Fruit fly (Drosophila melanogaster) whole organism, wandering third instar larva: ENCODE measurements around the gene Prosbeta2R2.

Experiments used
- Abd-B ChIP-seq: fragments of >200 bp; optimal IDR thresholded peaks from 2 replicates; lab custom pipeline; 2017; ENCODE audit warnings: missing biosample characterization, missing genetic modification characterization
- CG32264 ChIP-seq: fragments of 200-800 bp; sonication (Bioruptor generic); optimal IDR thresholded peaks from 2 replicates; lab custom pipeline; 2016; ENCODE audit warnings: missing biosample characterization, missing genetic modification characterization
- CG9705 ChIP-seq: fragments of 200-800 bp; sonication (Bioruptor generic); optimal IDR thresholded peaks from 2 replicates; lab custom pipeline; 2018; ENCODE audit warnings: missing biosample characterization, mild to moderate bottlenecking, missing genetic modification characterization
- Dfd ChIP-seq: fragments of >200 bp; optimal IDR thresholded peaks from 2 replicates; lab custom pipeline; 2017; ENCODE audit warnings: missing biosample characterization, missing genetic modification characterization
- Dif ChIP-seq: fragments of 200-275, 200-300 bp; sonication (Bioruptor generic); optimal IDR thresholded peaks from 2 replicates; lab custom pipeline; 2018; ENCODE audit warnings: missing biosample characterization, missing genetic modification characterization; ENCODE audit not compliant: partially characterized antibody
- GATAd ChIP-seq: sonication (Bioruptor generic); optimal IDR thresholded peaks from 2 replicates; lab custom pipeline; 2016; ENCODE audit warnings: missing biosample characterization, missing genetic modification characterization
- HLH106 ChIP-seq: fragments of 200-800 bp; optimal IDR thresholded peaks from 3 replicates; lab custom pipeline; 2019; ENCODE audit warnings: missing biosample characterization, mild to moderate bottlenecking, missing genetic modification characterization, moderate library complexity
- Hnf4 ChIP-seq: fragments of 200-800 bp; sonication (Bioruptor generic); optimal IDR thresholded peaks from 2 replicates; lab custom pipeline; 2016; ENCODE audit warnings: missing biosample characterization, mild to moderate bottlenecking, missing genetic modification characterization
- Hr83 ChIP-seq: fragments of 200-300 bp; sonication (Bioruptor generic); optimal IDR thresholded peaks from 2 replicates; lab custom pipeline; 2016; ENCODE audit warnings: missing biosample characterization, mild to moderate bottlenecking, missing genetic modification characterization, moderate library complexity; ENCODE audit not compliant: poor library complexity, severe bottlenecking
- Jra ChIP-seq: sonication (Bioruptor generic); optimal IDR thresholded peaks from 2 replicates; lab custom pipeline; 2016; ENCODE audit warnings: missing biosample characterization, missing genetic modification characterization
- Mio ChIP-seq: sonication (Bioruptor generic); optimal IDR thresholded peaks from 2 replicates; lab custom pipeline; 2016; ENCODE audit warnings: missing biosample characterization, missing genetic modification characterization
- Myc ChIP-seq: fragments of >200 bp; optimal IDR thresholded peaks from 2 replicates; lab custom pipeline; 2017
- N ChIP-seq: fragments of >200 bp; optimal IDR thresholded peaks from 2 replicates; lab custom pipeline; 2018; ENCODE audit warnings: missing biosample characterization, missing external identifiers, missing genetic modification characterization
- OdsH ChIP-seq: fragments of 200-800 bp; sonication (Bioruptor generic); optimal IDR thresholded peaks from 2 replicates; lab custom pipeline; 2016; ENCODE audit warnings: missing biosample characterization, mild to moderate bottlenecking, missing genetic modification characterization
- Rel ChIP-seq, 2 experiments: fragments of 200-800 bp; sonication (Bioruptor generic) in 1 of 2; optimal IDR thresholded peaks; 2 replicates in 1 of 2; 3 replicates in 1 of 2; lab custom pipeline; 2016 to 2019; ENCODE audit warnings: mild to moderate bottlenecking in 2 of 2, missing biosample characterization in 2 of 2, missing genetic modification characterization in 2 of 2, moderate library complexity in 1 of 2
- Sp1 ChIP-seq: fragments of 200-800 bp; sonication (Bioruptor generic); optimal IDR thresholded peaks from 3 replicates; lab custom pipeline; 2019; ENCODE audit warnings: missing biosample characterization, mild to moderate bottlenecking, missing genetic modification characterization, moderate library complexity
- br ChIP-seq: fragments of 200-800 bp; sonication (Bioruptor generic); optimal IDR thresholded peaks from 2 replicates; lab custom pipeline; 2016; ENCODE audit warnings: missing biosample characterization, missing genetic modification characterization
- brk ChIP-seq: fragments of 200-800 bp; sonication (Bioruptor generic); optimal IDR thresholded peaks from 2 replicates; lab custom pipeline; 2016; ENCODE audit warnings: missing biosample characterization, mild to moderate bottlenecking, missing genetic modification characterization
- ey ChIP-seq: fragments of 200-800 bp; sonication (Bioruptor generic); optimal IDR thresholded peaks from 2 replicates; lab custom pipeline; 2016; ENCODE audit warnings: missing biosample characterization, missing genetic modification characterization
- foxo ChIP-seq, 2 experiments: fragments of 200-800 bp; sonication (Bioruptor generic); optimal IDR thresholded peaks; 2 replicates in 1 of 2; 3 replicates in 1 of 2; lab custom pipeline; 2016 to 2017; ENCODE audit warnings: missing biosample characterization in 2 of 2, missing genetic modification characterization in 2 of 2
- fru ChIP-seq: fragments of 200-800 bp; sonication (Bioruptor generic); optimal IDR thresholded peaks from 3 replicates; lab custom pipeline; 2016; ENCODE audit warnings: missing biosample characterization, mild to moderate bottlenecking, missing genetic modification characterization
- h ChIP-seq: fragments of 200-800 bp; sonication (Bioruptor generic); optimal IDR thresholded peaks from 3 replicates; lab custom pipeline; 2016; ENCODE audit warnings: missing biosample characterization, mild to moderate bottlenecking, missing genetic modification characterization
- jim ChIP-seq: fragments of 175-275, 200-325 bp; sonication (Bioruptor generic); optimal IDR thresholded peaks from 2 replicates; lab custom pipeline; 2016; ENCODE audit warnings: missing biosample characterization, mild to moderate bottlenecking, missing genetic modification characterization
- pan ChIP-seq: fragments of >200 bp; optimal IDR thresholded peaks from 2 replicates; lab custom pipeline; 2017
- psq ChIP-seq: fragments of 200-800 bp; sonication (Bioruptor generic); optimal IDR thresholded peaks from 3 replicates; lab custom pipeline; 2017; ENCODE audit warnings: missing biosample characterization, mild to moderate bottlenecking, missing genetic modification characterization, moderate library complexity
- rgr ChIP-seq: fragments of 200-800 bp; sonication (Bioruptor generic); optimal IDR thresholded peaks from 3 replicates; lab custom pipeline; 2016; ENCODE audit warnings: missing biosample characterization, mild to moderate bottlenecking, missing genetic modification characterization
- sage ChIP-seq: fragments of 200-800 bp; sonication (Bioruptor generic); optimal IDR thresholded peaks from 2 replicates; lab custom pipeline; 2016; ENCODE audit warnings: missing biosample characterization, mild to moderate bottlenecking, missing genetic modification characterization
- sv ChIP-seq: fragments of 200-800 bp; sonication (Bioruptor generic); optimal IDR thresholded peaks from 3 replicates; lab custom pipeline; 2016; ENCODE audit warnings: missing biosample characterization, missing genetic modification characterization
- tai ChIP-seq: sonication (Bioruptor generic); optimal IDR thresholded peaks from 2 replicates; lab custom pipeline; 2016; ENCODE audit warnings: missing biosample characterization, missing genetic modification characterization
- woc ChIP-seq: sonication (Bioruptor generic); optimal IDR thresholded peaks from 2 replicates; lab custom pipeline; 2016; ENCODE audit warnings: missing biosample characterization, mild to moderate bottlenecking, missing genetic modification characterization

The Prosbeta2R2 gene

DNA sequence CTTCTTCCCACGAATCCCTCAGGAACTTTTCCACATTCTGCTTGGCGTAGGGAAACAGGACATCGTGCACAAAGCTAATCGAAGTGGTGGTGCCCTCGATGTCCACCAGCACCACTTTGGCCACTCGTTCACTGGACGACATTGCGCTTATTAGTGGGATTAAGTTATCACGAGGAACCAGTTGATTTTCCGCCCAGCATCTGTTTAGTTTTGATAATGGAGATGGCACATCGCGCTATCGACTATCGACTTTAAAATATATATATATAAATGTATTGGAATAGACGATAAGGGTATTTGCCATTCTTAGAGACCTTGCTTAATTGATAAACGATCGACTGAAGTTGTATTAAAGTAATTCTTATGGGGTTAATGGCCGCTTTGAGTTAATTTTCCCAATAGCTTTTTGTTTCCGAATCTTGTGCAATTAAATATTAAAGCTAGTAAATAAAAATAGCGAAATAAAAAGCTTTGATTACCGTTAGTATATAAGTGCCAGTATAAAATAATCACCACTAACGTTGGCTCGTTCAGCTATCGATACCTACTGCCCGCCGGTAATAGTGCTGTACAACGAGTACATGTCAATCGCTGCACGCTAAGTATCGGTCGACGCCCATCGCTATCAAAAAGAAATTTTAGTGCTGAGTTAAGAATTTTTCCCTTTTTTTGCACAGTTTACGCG lies 37.3 kb upstream of the Prosbeta2R2 start, which contains the start of the genes Enoph and Hph (continued):
- TF ChIP-seq GATAd (GFP tag; lab: Kevin White, UChicago) (peak; percentile 26), Sp1 (GFP tag; lab: Kevin White, UChicago) (peak; percentile 71), N (GFP tag; lab: Kevin White, UChicago) (peak; percentile 34)

DNA sequence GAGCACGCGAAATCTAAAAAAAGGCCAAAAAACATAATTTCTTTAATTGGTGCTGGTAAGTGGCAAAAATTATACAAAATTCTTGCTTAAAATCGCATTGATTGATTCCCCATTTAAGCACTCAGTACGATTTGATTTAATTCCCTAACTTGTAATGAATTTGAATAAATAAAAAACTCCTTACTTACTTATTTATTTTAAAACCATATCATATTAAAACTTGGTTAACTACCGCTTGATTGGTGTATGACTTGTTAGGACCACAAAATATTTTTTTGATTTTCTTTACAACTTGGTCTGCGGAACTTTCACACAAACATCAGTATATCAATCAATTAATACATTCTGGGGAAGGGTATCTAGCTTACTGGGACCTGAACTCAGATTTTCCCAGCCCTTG lies 33.5 kb upstream of the Prosbeta2R2 start, which contains the start of gene CG1113:
Gene CG1113, plus strand, starts transcription at position 301 of the 400 bp plus-strand sequence.
- TF ChIP-seq Abd-B (GFP tag; lab: Kevin White, UChicago) (no peak), Myc (lab: Kevin White, UChicago) (no peak), Jra (GFP tag; lab: Kevin White, UChicago) (no peak), Hnf4 (GFP tag; lab: Kevin White, UChicago) (no peak), Rel (GFP tag; optimal IDR thresholded peaks at IDR 0.05; lab: Kevin White, UChicago) (no peak), Rel (tag; optimal IDR thresholded peaks at IDR 0.05; lab: Kevin White, UChicago) (no peak), CG9705 (GFP tag; lab: Kevin White, UChicago) (no peak), ey (no peak), HLH106 (tag; lab: Kevin White, UChicago) (no peak), Sp1 (GFP tag; lab: Kevin White, UChicago) (no peak), Mio (GFP tag; lab: Kevin White, UChicago) (no peak), woc (GFP tag; lab: Kevin White, UChicago) (no peak), foxo (GFP tag; optimal IDR thresholded peaks at IDR 0.05; lab: Kevin White, UChicago) (no peak), tai (GFP tag; lab: Kevin White, UChicago) (no peak), Dfd (GFP tag; lab: Kevin White, UChicago) (no peak), Dif (GFP tag; lab: Kevin White, UChicago) (no peak), GATAd (GFP tag; lab: Kevin White, UChicago) (no peak), sage (GFP tag; lab: Kevin White, UChicago) (no peak), jim (no peak)
- TF ChIP-seq, all 38 proteins: peak for 0

- peak in 1 of 2 experiments; percentile 32 for TF ChIP-seq foxo (GFP tag; optimal IDR thresholded peaks at IDR 0.05; lab: Kevin White, UChicago)
- TF ChIP-seq pan (lab: Kevin White, UChicago) = no peak
- TF ChIP-seq brk (GFP tag; lab: Kevin White, UChicago) = peak; percentile 0
- no peak for TF ChIP-seq Rel (GFP tag; optimal IDR thresholded peaks at IDR 0.05; lab: Kevin White, UChicago)
- TF ChIP-seq Rel (tag; optimal IDR thresholded peaks at IDR 0.05; lab: Kevin White, UChicago) = peak; percentile 92
- TF ChIP-seq Myc (lab: Kevin White, UChicago) = peak; percentile 29
- TF ChIP-seq rgr (GFP tag; lab: Kevin White, UChicago) = peak; percentile 21
- peak; percentile 15 for TF ChIP-seq fru (GFP tag; lab: Kevin White, UChicago)
- peak; percentile 17 for TF ChIP-seq psq (GFP tag; lab: Kevin White, UChicago)
- TF ChIP-seq h (GFP tag; lab: Kevin White, UChicago) = peak; percentile 60
- peak; percentile 15 for TF ChIP-seq N (GFP tag; lab: Kevin White, UChicago)
- TF ChIP-seq HLH106 (tag; lab: Kevin White, UChicago) = peak; percentile 21
- TF ChIP-seq Hr83 (GFP tag; lab: Kevin White, UChicago) = no peak
- peak; percentile 45 for TF ChIP-seq OdsH (GFP tag; lab: Kevin White, UChicago)
- peak; percentile 13 for TF ChIP-seq sv (GFP tag; lab: Kevin White, UChicago)
- TF ChIP-seq Sp1 (GFP tag; lab: Kevin White, UChicago) = peak; percentile 58
- peak; percentile 63 for TF ChIP-seq br (GFP tag; lab: Kevin White, UChicago)
- TF ChIP-seq CG9705 (GFP tag; lab: Kevin White, UChicago) = no peak
- TF ChIP-seq CG32264 (GFP tag; lab: Kevin White, UChicago) = no peak
- TF ChIP-seq GATAd (GFP tag; lab: Kevin White, UChicago) = no peak
- peak; percentile 23 for TF ChIP-seq Abd-B (GFP tag; lab: Kevin White, UChicago)
These were observed 32.0 kb upstream of the Prosbeta2R2 start, which contains the start of gene CtsF for dm6 chr3R:5251243-5251865. TSS of gene CtsF (minus strand) at chr3R:5251745.
